Fruit fly (Drosophila melanogaster) whole organism, pupa: Measurements from ENCODE around the gene Scox.

ENCODE experiments used
- CG12605 ChIP-seq: fragments of 200-800 bp; sonication (Bioruptor generic); IDR thresholded peaks from 2 replicates; pipeline ENCODE4 v1.3.6; 2022; ENCODE audit warnings: missing biosample characterization, missing genetic modification characterization
- CG14655 ChIP-seq: fragments of 200-800 bp; sonication (Bioruptor generic); optimal IDR thresholded peaks from 3 replicates; lab custom pipeline; 2017; ENCODE audit warnings: mild to moderate bottlenecking, missing biosample characterization, missing genetic modification reagents, missing genetic modification characterization
- CG17806 ChIP-seq: fragments of 200-800 bp; sonication (Bioruptor generic); optimal IDR thresholded peaks from 2 replicates; lab custom pipeline; 2018; ENCODE audit warnings: missing biosample characterization, mild to moderate bottlenecking, missing genetic modification characterization, moderate library complexity
- CG4496 ChIP-seq: fragments of 200-800 bp; sonication (Bioruptor generic); IDR thresholded peaks from 3 replicates; pipeline ENCODE4 v1.3.6; 2022; ENCODE audit warnings: missing biosample characterization, missing genetic modification characterization
- D1 ChIP-seq: fragments of 200-800 bp; sonication (Bioruptor generic); optimal IDR thresholded peaks from 2 replicates; lab custom pipeline; 2018; ENCODE audit warnings: missing biosample characterization, mild to moderate bottlenecking, missing genetic modification characterization, moderate library complexity
- EcR ChIP-seq: fragments of 200-800 bp; sonication (Bioruptor generic); optimal IDR thresholded peaks from 3 replicates; lab custom pipeline; 2019; ENCODE audit warnings: missing biosample characterization, missing genetic modification characterization, mild to moderate bottlenecking, moderate library complexity, missing genetic modification reagents
- Pif1A ChIP-seq: fragments of 200-800 bp; sonication (Bioruptor generic); optimal IDR thresholded peaks from 3 replicates; lab custom pipeline; 2016; ENCODE audit warnings: missing biosample characterization, missing genetic modification characterization
- rn ChIP-seq: fragments of 200-800 bp; sonication (Bioruptor generic); IDR thresholded peaks from 2 replicates; pipeline ENCODE4 v1.3.6; 2022; ENCODE audit warnings: missing biosample characterization, missing genetic modification characterization

DNA sequence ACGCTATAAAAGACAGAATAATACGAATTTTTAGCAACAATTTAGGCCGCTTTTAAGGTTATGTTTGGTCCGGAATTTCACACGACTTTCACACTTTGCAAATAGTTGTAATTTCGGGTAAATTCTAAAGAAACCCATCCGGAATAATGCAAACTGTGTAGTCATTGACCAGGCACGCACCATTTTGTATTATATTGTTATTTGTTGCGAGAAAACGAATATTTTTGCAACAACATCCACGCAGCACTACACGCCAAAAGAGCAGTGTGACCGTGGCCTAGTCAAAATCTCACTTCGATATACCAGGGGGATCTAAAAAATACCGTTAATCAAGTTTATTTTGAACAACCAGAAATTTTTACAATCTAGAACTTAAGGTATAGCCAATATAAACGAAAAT is 1.2 kb downstream of the Scox start, which contains the start of gene eIF3i:
- no peak for TF ChIP-seq EcR (GFP tag; lab: Kevin White, UChicago)
- TF ChIP-seq Pif1A, result no peak
- TF ChIP-seq D1 (tag; lab: Kevin White, UChicago), result no peak
- TF ChIP-seq rn (GFP tag; lab: Robert Waterston, UW), result no peak
- TF ChIP-seq CG4496 (GFP tag; lab: Robert Waterston, UW), result no peak
- no peak for TF ChIP-seq CG12605 (GFP tag; lab: Robert Waterston, UW)
- TF ChIP-seq CG17806 (tag; lab: Kevin White, UChicago), result no peak
- no peak for TF ChIP-seq CG14655 (GFP tag; lab: Kevin White, UChicago)
